Fruit fly (Drosophila melanogaster): Measurements from ENCODE around the gene Or85f.

DNA sequence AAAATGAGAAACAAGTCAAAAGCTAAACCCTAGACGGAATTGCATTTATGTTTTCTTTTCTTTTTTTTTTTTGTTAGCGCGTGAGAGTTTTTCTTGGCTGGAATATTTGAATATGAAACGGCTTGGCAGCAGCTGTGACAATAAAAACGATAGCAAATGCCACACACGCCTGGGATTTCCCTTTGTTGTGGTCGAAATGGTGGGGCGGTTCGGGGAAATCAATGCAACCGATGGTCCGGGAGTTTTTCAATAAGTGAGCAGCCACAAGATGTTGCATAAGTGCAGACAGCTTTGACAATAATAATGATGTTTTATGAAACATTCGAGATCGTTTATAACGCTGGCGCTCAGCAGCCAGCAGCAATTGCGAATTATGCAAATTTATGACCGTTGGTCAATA, 21.2 kb upstream of the Or85f start:
- no peak for TF ChIP-seq Ets98B (GFP tag; IDR thresholded peaks at IDR 0.05)
- no peak for TF ChIP-seq fd96Ca (GFP tag; IDR thresholded peaks at IDR 0.05)
- TF ChIP-seq CG17806 (tag; optimal IDR thresholded peaks at IDR 0.05), result no peak
- no peak for TF ChIP-seq CG13204 (GFP tag; optimal IDR thresholded peaks at IDR 0.05)
- no peak for TF ChIP-seq gl (tag; optimal IDR thresholded peaks at IDR 0.05)
- TF ChIP-seq CG4496 (GFP tag; IDR thresholded peaks at IDR 0.05), result no peak
- TF ChIP-seq CG12605 (GFP tag; IDR thresholded peaks at IDR 0.05), result no peak
- no peak for TF ChIP-seq CG32121 (GFP tag; IDR thresholded peaks at IDR 0.05)
- no peak for TF ChIP-seq Pif1B (GFP tag; optimal IDR thresholded peaks at IDR 0.05)
- TF ChIP-seq Snoo (tag; optimal IDR thresholded peaks at IDR 0.05), result no peak
- TF ChIP-seq EcR (GFP tag; optimal IDR thresholded peaks at IDR 0.05), result no peak
- TF ChIP-seq D1 (tag; optimal IDR thresholded peaks at IDR 0.05), result no peak
- no peak for TF ChIP-seq CG34367 (tag; optimal IDR thresholded peaks at IDR 0.05)
- TF ChIP-seq CG14655 (GFP tag; optimal IDR thresholded peaks at IDR 0.05), result no peak

Data from whole organism, pupa.